Worm (Caenorhabditis elegans): ENCODE results near the gene F20D6.2.

ce11 chrV:8183384-8183783 lies 2.5 kb upstream of the F20D6.2 start, which contains the start of gene srp-8:
- no peak for TF ChIP-seq unc-62 (GFP tag; optimal IDR thresholded peaks at IDR 0.05)
- TF ChIP-seq ceh-9 (tag; optimal IDR thresholded peaks at IDR 0.05): no peak
- TF ChIP-seq ceh-82 (tag; optimal IDR thresholded peaks at IDR 0.05): no peak
- TF ChIP-seq pha-4 (tag; optimal IDR thresholded peaks at IDR 0.05): no peak
- no peak for TF ChIP-seq skn-1 (tag; optimal IDR thresholded peaks at IDR 0.05)
- no peak for TF ChIP-seq nhr-76 (tag; optimal IDR thresholded peaks at IDR 0.05)
- no peak for TF ChIP-seq nhr-77 (tag; optimal IDR thresholded peaks at IDR 0.05)
- TF ChIP-seq unc-39 (tag; optimal IDR thresholded peaks at IDR 0.05): no peak
- no peak for TF ChIP-seq fkh-10 (GFP tag; optimal IDR thresholded peaks at IDR 0.05)
- no peak for TF ChIP-seq mdl-1 (tag; optimal IDR thresholded peaks at IDR 0.05)
- no peak for TF ChIP-seq snpc-4 (tag; optimal IDR thresholded peaks at IDR 0.05)
- no peak for TF ChIP-seq fkh-2 (tag; optimal IDR thresholded peaks at IDR 0.05)
- TF ChIP-seq lin-39 (tag; optimal IDR thresholded peaks at IDR 0.05): no peak
- TF ChIP-seq nhr-23 (tag; optimal IDR thresholded peaks at IDR 0.05): no peak

Data from whole organism, L3 larva.